Fruit fly (Drosophila melanogaster): ENCODE data around the gene Spn.

Spn gene

DNA sequence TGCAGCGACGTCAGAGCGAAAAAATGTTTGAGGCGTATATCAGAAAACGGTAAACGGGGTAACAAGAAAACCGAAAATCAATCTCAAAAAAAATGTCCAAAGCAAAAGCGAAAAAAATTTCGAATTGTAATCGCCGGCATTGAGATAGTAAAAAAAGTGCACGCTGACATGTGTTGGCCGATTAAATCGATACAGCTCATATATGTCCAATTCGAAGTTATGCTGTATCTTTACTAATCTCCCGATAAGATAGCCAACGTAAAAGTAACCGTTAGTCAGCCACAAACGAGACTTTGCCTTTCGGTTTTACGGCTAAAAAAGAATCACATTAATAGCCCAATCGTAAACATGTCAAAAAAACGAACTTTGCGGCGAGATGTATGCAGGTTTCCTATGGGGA lies 97.2 kb downstream of the Spn start:
- TF ChIP-seq exex (tag; optimal IDR thresholded peaks at IDR 0.05) = peak; percentile 38
- no peak for TF ChIP-seq CG2889 (GFP tag; IDR thresholded peaks at IDR 0.05)
- TF ChIP-seq GATAe (GFP tag; conservative IDR thresholded peaks at IDR 0.05) = peak; percentile 57
- TF ChIP-seq ash1 (GFP tag; optimal IDR thresholded peaks at IDR 0.05) = no peak
- TF ChIP-seq mirr (GFP tag; optimal IDR thresholded peaks at IDR 0.05) = peak; percentile 30
- TF ChIP-seq eve (GFP tag; optimal IDR thresholded peaks at IDR 0.05) = peak in 1 of 2 experiments; percentile 65
- peak; percentile 88 for TF ChIP-seq grn (GFP tag; optimal IDR thresholded peaks at IDR 0.05)
- peak; percentile 53 for TF ChIP-seq sd (tag; optimal IDR thresholded peaks at IDR 0.05)
- TF ChIP-seq Awh (GFP tag; IDR thresholded peaks at IDR 0.05) = no peak
